Fruit fly (Drosophila melanogaster): ENCODE measurements around the gene Ets97D.

Ets97D gene

dm6 chr3R:26869431-26869830 is 43.3 kb downstream of the Ets97D start:
- TF ChIP-seq CG8478 (optimal IDR thresholded peaks at IDR 0.05) (no peak), CTCF (optimal IDR thresholded peaks at IDR 0.05) (no peak)

- TF ChIP-seq CTCF (optimal IDR thresholded peaks at IDR 0.05), result no peak
- TF ChIP-seq CG8478 (optimal IDR thresholded peaks at IDR 0.05), result no peak
These were observed 45.1 kb downstream of the Ets97D start for dm6 chr3R:26867457-26868044.

DNA sequence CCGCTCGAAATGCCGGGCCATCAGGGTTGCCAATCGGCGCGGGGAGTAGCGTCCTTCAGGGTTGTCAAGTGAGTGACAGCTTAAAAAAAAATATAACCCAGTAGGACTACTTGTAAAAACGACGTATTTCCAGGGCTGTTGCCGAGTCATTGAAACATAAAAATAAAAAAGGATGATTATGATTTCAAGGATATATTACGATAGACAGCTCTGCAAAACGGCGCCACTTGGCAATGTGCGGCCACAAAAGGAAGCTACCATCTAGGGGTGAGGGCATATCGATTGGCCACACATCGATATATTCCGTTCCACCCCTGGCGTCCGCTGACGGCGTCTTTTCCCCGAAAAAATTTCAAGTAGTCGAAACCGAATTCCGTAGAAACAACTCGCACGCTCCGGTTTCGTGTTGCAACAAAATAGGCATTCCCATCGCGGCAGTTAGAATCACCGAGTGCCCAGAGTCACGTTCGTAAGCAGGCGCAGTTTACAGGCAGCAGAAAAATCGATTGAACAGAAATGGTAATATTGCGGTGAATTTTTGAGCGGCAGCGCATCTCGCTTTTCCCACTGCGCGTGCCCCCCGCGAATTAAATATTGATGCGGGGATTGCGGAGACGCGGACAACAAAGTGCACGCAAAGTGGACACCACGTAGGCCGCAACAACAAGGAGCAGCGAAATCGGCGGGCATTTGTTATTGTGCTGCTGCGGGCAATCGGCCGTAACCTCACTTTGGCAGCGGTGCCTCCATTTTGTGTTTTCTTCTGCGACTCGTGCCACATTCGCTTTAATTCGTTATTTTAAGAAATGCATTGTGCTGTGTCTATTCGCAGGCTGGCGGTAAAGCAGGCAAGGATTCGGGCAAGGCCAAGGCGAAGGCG is 45.9 kb downstream of the Ets97D start, which contains the start of the genes ball and His2Av:
Gene ball (minus strand): TSS at position 231 of the 880 bp plus-strand sequence.
Gene His2Av (plus strand): TSS at position 353 of the 880 bp plus-strand sequence.
- TF ChIP-seq CG8478 (optimal IDR thresholded peaks at IDR 0.05) (no peak), CTCF (optimal IDR thresholded peaks at IDR 0.05) (peak; percentile 97 to 99)

DNA sequence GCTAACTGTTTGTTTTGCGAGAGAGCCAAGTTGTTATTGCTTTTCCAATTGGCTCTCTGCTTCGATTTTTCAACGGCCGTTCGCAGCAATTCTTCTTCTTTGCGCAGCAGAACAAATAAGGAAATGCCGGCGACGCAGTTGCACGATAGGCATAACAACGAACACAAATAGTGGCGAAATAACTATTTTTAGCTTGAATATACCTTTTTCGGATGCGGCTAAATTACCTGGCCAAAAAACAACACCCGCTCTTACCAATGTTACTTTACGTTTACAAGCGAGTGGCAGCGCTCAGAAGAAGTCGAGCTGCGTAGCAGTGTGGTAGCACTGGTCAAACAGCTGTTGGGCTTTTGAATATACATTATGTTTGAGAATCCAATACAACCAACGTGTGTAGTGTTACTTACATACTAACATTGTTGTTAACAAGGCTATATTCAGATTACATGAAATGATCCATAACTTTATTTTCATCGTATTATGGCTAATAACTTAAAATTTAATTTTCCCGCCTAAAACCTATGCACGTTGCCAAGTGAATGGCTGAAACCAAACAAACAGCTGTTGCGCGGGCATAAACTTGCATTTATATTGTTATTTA is 49.7 kb downstream of the Ets97D start, which contains the start of the genes Lerp and IntS12:
Gene Lerp (minus strand): TSS at position 283 of the 601 bp plus-strand sequence.
Gene IntS12 (plus strand): TSS at position 529 of the 601 bp plus-strand sequence.
- TF ChIP-seq CG8478 (optimal IDR thresholded peaks at IDR 0.05) (no peak), CTCF (optimal IDR thresholded peaks at IDR 0.05) (peak in 1 of 2 experiments; percentile 17)

dm6 chr3R:26862213-26862612 is 50.5 kb downstream of the Ets97D start:
- TF ChIP-seq CG8478 (optimal IDR thresholded peaks at IDR 0.05), result no peak
